Fruit fly (Drosophila melanogaster) S2 (cell line): Measurements from ENCODE around the gene CG5180.

Experiments
- CG8478 ChIP-seq: fragments of >200 bp; optimal IDR thresholded peaks from 2 replicates; lab custom pipeline; 2018
- CTCF ChIP-seq, 2 experiments: fragments of >200 bp; optimal IDR thresholded peaks; 2 replicates each; lab custom pipeline; 2018

DNA sequence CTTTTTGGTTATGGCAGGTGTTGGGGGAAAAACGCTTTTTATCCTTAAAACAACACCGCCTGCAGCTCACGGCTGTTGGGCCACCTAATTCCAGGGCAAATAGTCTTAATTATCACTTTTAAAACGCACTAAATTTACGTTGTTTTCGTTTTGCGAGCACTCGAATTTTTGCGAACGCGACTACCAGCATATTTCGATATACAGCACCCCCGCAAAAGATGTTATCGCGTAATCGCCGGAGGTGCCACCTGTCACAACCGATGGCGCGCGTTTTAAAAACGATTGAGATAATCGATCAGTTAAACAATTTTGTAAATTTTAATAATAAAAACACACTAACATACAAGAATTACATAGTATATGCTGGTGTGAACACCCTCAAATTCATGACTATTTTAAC is 5.6 kb upstream of the CG5180 start, which contains the start of gene Stat92E:
- TF ChIP-seq CG8478 (no peak), CTCF (optimal IDR thresholded peaks at IDR 0.05; lab: Kevin White, UChicago) (no peak)
